Fruit fly (Drosophila melanogaster) whole organism, prepupa: ENCODE results near the gene CG14634.

ENCODE experiments used
- CG32006 ChIP-seq: fragments of 200-800 bp; sonication (Bioruptor generic); optimal IDR thresholded peaks from 3 replicates; lab custom pipeline; 2017; ENCODE audit warnings: missing biosample characterization, mild to moderate bottlenecking, missing genetic modification characterization
- CG3919 ChIP-seq: fragments of 200-800 bp; sonication (Bioruptor generic); optimal IDR thresholded peaks from 3 replicates; lab custom pipeline; 2016; ENCODE audit warnings: missing biosample characterization, missing genetic modification characterization
- CG4318 ChIP-seq: fragments of 200-800 bp; sonication (Bioruptor generic); optimal IDR thresholded peaks from 3 replicates; lab custom pipeline; 2017; ENCODE audit warnings: missing biosample characterization, mild to moderate bottlenecking, missing genetic modification characterization
- CG6163 ChIP-seq: fragments of 200-800 bp; sonication (Bioruptor generic); IDR thresholded peaks from 3 replicates; pipeline ENCODE4 v1.3.6; 2022; ENCODE audit warnings: missing biosample characterization, missing genetic modification characterization
- CG6854 ChIP-seq: fragments of 200-800 bp; sonication (Bioruptor generic); optimal IDR thresholded peaks from 2 replicates; lab custom pipeline; 2017; ENCODE audit warnings: missing biosample characterization, mild to moderate bottlenecking, missing genetic modification characterization
- CG8319 ChIP-seq: fragments of 200-800 bp; sonication (Bioruptor generic); optimal IDR thresholded peaks from 3 replicates; lab custom pipeline; 2016; ENCODE audit warnings: missing biosample characterization, missing genetic modification characterization
- Eip78C ChIP-seq: fragments of 200-800 bp; sonication (Bioruptor generic); peaks from one replicate; lab custom pipeline; 2016; ENCODE audit warnings: missing biosample characterization, missing genetic modification characterization
- Lpt ChIP-seq: fragments of 200-800 bp; sonication (Bioruptor generic); optimal IDR thresholded peaks from 3 replicates; lab custom pipeline; 2016; ENCODE audit warnings: missing biosample characterization, missing genetic modification characterization
- Met ChIP-seq: fragments of 200-800 bp; sonication (Bioruptor generic); optimal IDR thresholded peaks from 3 replicates; lab custom pipeline; 2016; ENCODE audit warnings: missing biosample characterization, missing genetic modification characterization
- fkh ChIP-seq: fragments of 200-800 bp; sonication (Bioruptor generic); optimal IDR thresholded peaks from 3 replicates; lab custom pipeline; 2017; ENCODE audit warnings: missing biosample characterization, mild to moderate bottlenecking, missing genetic modification characterization, moderate library complexity
- lz ChIP-seq: fragments of 200-800 bp; sonication (Bioruptor generic); optimal IDR thresholded peaks from 3 replicates; lab custom pipeline; 2016; ENCODE audit warnings: missing biosample characterization, missing genetic modification characterization

DNA sequence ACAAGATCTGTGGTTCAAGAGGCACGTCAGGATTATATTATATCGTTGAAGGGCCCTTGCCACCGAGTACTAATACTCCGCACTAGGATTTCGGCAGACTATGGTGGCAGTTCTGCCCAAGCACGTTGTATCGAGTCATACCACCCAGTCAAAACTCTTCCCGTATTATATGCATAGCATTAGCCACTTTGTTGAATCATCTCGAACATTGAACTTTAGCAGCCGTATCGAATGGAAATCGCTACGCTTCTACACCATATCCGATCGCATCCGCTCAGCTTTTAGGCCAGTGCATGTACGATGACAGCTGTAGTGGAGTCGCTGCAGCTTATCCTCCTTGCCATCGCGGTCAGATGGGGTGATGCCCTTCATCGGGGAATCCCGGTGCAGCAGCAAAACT is 13.0 kb downstream of the CG14634 start, which contains the start of gene CG11664:
- TF ChIP-seq Met (GFP tag; lab: Kevin White, UChicago) (no peak), fkh (GFP tag; lab: Kevin White, UChicago) (no peak), lz (GFP tag; lab: Kevin White, UChicago) (no peak), CG3919 (GFP tag; lab: Kevin White, UChicago) (no peak), Eip78C (GFP tag; lab: Kevin White, UChicago) (no peak), CG6854 (no peak), CG4318 (GFP tag; lab: Kevin White, UChicago) (no peak), CG32006 (no peak), CG8319 (GFP tag; lab: Kevin White, UChicago) (no peak), Lpt (no peak), CG6163 (GFP tag; lab: Robert Waterston, UW) (no peak)
